Worm (Caenorhabditis elegans) whole organism, late embryonic: ENCODE data around the gene rsp-2.

ENCODE experiments used
- C08G9.2 ChIP-seq: sonication (generic microtip); optimal IDR thresholded peaks from 2 replicates; lab custom pipeline; 2016; ENCODE audit warnings: mild to moderate bottlenecking, missing genetic modification characterization, moderate library complexity, missing compliant biosample characterization
- C38D4.7 ChIP-seq: fragments of 200-800 bp; sonication (Bioruptor generic); optimal IDR thresholded peaks from 2 replicates; lab custom pipeline; 2018; ENCODE audit warnings: mild to moderate bottlenecking, missing genetic modification characterization, moderate library complexity, missing compliant biosample characterization
- F13H6.1 ChIP-seq: sonication (generic microtip); optimal IDR thresholded peaks from 2 replicates; lab custom pipeline; 2016; ENCODE audit warnings: missing genetic modification characterization, missing compliant biosample characterization
- K02D7.2 ChIP-seq: sonication (generic microtip); optimal IDR thresholded peaks from 2 replicates; lab custom pipeline; 2017; ENCODE audit warnings: mild to moderate bottlenecking, missing genetic modification characterization, missing compliant biosample characterization
- T23F11.4 ChIP-seq: fragments of 200-800 bp; sonication (Bioruptor generic); optimal IDR thresholded peaks from 2 replicates; lab custom pipeline; 2018; ENCODE audit warnings: mild to moderate bottlenecking, missing genetic modification characterization, missing compliant biosample characterization
- Y22D7AL.16 ChIP-seq: sonication (generic microtip); optimal IDR thresholded peaks from 2 replicates; lab custom pipeline; 2016; ENCODE audit warnings: missing genetic modification characterization, missing compliant biosample characterization
- ahr-1 ChIP-seq: sonication (generic microtip); optimal IDR thresholded peaks from 2 replicates; lab custom pipeline; 2016; ENCODE audit warnings: missing genetic modification characterization, missing compliant biosample characterization
- ama-1 ChIP-seq: fragments of 150-350 bp; optimal IDR thresholded peaks from 2 replicates; lab custom pipeline; 2014
- ceh-14 ChIP-seq: sonication (generic microtip); optimal IDR thresholded peaks from 2 replicates; lab custom pipeline; 2016; ENCODE audit warnings: missing genotype, missing genetic modification characterization, missing compliant biosample characterization
- ceh-19 ChIP-seq: fragments of 200-800 bp; sonication (Bioruptor generic); optimal IDR thresholded peaks from 2 replicates; lab custom pipeline; 2018; ENCODE audit warnings: mild to moderate bottlenecking, missing genetic modification characterization, missing compliant biosample characterization
- ceh-24 ChIP-seq: sonication (generic microtip); optimal IDR thresholded peaks from 2 replicates; lab custom pipeline; 2016; ENCODE audit warnings: mild to moderate bottlenecking, missing genetic modification characterization, missing compliant biosample characterization
- ceh-30 ChIP-seq: fragments of 150-350 bp; optimal IDR thresholded peaks from 2 replicates; lab custom pipeline; 2014; ENCODE audit warnings: missing biosample characterization, missing genetic modification characterization
- ceh-34 ChIP-seq: sonication (generic microtip); optimal IDR thresholded peaks from 2 replicates; lab custom pipeline; 2016; ENCODE audit warnings: mild to moderate bottlenecking, missing genetic modification characterization, missing compliant biosample characterization
- ceh-6 ChIP-seq: fragments of 200-800 bp; sonication (Bioruptor generic); optimal IDR thresholded peaks from 2 replicates; lab custom pipeline; 2018; ENCODE audit warnings: mild to moderate bottlenecking, missing genetic modification characterization, missing compliant biosample characterization
- ceh-9 ChIP-seq: sonication (generic microtip); optimal IDR thresholded peaks from 2 replicates; lab custom pipeline; 2016; ENCODE audit warnings: mild to moderate bottlenecking, missing genetic modification characterization, inconsistent platforms, missing compliant biosample characterization
- che-1 ChIP-seq: sonication (generic microtip); optimal IDR thresholded peaks from 2 replicates; lab custom pipeline; 2016; ENCODE audit warnings: mild to moderate bottlenecking, missing genetic modification characterization, missing compliant biosample characterization
- dmd-4 ChIP-seq: sonication (generic microtip); optimal IDR thresholded peaks from 2 replicates; lab custom pipeline; 2016; ENCODE audit warnings: borderline replicate concordance, missing genetic modification characterization, missing compliant biosample characterization
- dve-1 ChIP-seq: sonication (generic microtip); optimal IDR thresholded peaks from 2 replicates; lab custom pipeline; 2017; ENCODE audit warnings: antibody characterized with exemption, mild to moderate bottlenecking, missing genetic modification characterization, missing compliant biosample characterization
- elt-2 ChIP-seq: sonication (generic microtip); optimal IDR thresholded peaks from 2 replicates; lab custom pipeline; 2016; ENCODE audit warnings: missing genetic modification reagents, missing genetic modification characterization, missing compliant biosample characterization
- elt-4 ChIP-seq: sonication (generic microtip); optimal IDR thresholded peaks from 2 replicates; lab custom pipeline; 2016; ENCODE audit warnings: missing genetic modification characterization, missing compliant biosample characterization
- eyg-1 ChIP-seq: sonication (generic microtip); optimal IDR thresholded peaks from 2 replicates; lab custom pipeline; 2016; ENCODE audit warnings: missing genotype, missing genetic modification characterization, missing compliant biosample characterization
- fax-1 ChIP-seq: sonication (generic microtip); optimal IDR thresholded peaks from 2 replicates; lab custom pipeline; 2016; ENCODE audit warnings: missing genotype, missing genetic modification characterization, missing compliant biosample characterization
- fkh-10 ChIP-seq: fragments of 150-350 bp; optimal IDR thresholded peaks from 2 replicates; lab custom pipeline; 2014; ENCODE audit warnings: missing biosample characterization, missing genetic modification reagents, missing genetic modification characterization
- gmeb-2 ChIP-seq: sonication (generic microtip); optimal IDR thresholded peaks from 2 replicates; lab custom pipeline; 2016; ENCODE audit warnings: missing genetic modification characterization, inconsistent platforms, missing compliant biosample characterization
- hlh-13 ChIP-seq: fragments of 200-800 bp; sonication (Bioruptor generic); optimal IDR thresholded peaks from 2 replicates; lab custom pipeline; 2018; ENCODE audit warnings: mild to moderate bottlenecking, missing genetic modification characterization, missing compliant biosample characterization
- hlh-8 ChIP-seq: sonication (generic microtip); optimal IDR thresholded peaks from 2 replicates; lab custom pipeline; 2016; ENCODE audit warnings: missing genotype, missing genetic modification characterization, missing compliant biosample characterization
- lin-11 ChIP-seq: fragments of 200-800 bp; sonication (Bioruptor generic); optimal IDR thresholded peaks from 2 replicates; lab custom pipeline; 2018; ENCODE audit warnings: mild to moderate bottlenecking, missing genetic modification characterization, missing compliant biosample characterization
- nfya-1 ChIP-seq: sonication (generic microtip); optimal IDR thresholded peaks from 2 replicates; lab custom pipeline; 2017; ENCODE audit warnings: missing genetic modification characterization, mild to moderate bottlenecking, missing compliant biosample characterization, antibody characterized with exemption, moderate library complexity
- nhr-11 ChIP-seq: fragments of 150-350 bp; optimal IDR thresholded peaks from 2 replicates; lab custom pipeline; 2014; ENCODE audit warnings: missing biosample characterization, missing genetic modification characterization
- nhr-232 ChIP-seq: sonication (generic microtip); optimal IDR thresholded peaks from 2 replicates; lab custom pipeline; 2016; ENCODE audit warnings: missing genetic modification characterization, missing compliant biosample characterization
- pag-3 ChIP-seq: sonication (generic microtip); optimal IDR thresholded peaks from 2 replicates; lab custom pipeline; 2016; ENCODE audit warnings: missing compliant biosample characterization, missing genetic modification characterization, borderline replicate concordance
- pat-9 ChIP-seq: fragments of 200-800 bp; sonication (Bioruptor generic); optimal IDR thresholded peaks from 2 replicates; lab custom pipeline; 2018; ENCODE audit warnings: mild to moderate bottlenecking, missing genetic modification characterization, moderate library complexity, missing compliant biosample characterization
- pax-1 ChIP-seq: fragments of 150-350 bp; optimal IDR thresholded peaks from 2 replicates; lab custom pipeline; 2014; ENCODE audit warnings: missing biosample characterization, missing genetic modification characterization
- pha-2 ChIP-seq: sonication (generic microtip); optimal IDR thresholded peaks from 2 replicates; lab custom pipeline; 2017; ENCODE audit warnings: mild to moderate bottlenecking, missing genetic modification characterization, missing compliant biosample characterization
- pha-4 ChIP-seq: fragments of 150-350 bp; optimal IDR thresholded peaks from 2 replicates; lab custom pipeline; 2018; ENCODE audit warnings: missing biosample characterization, missing genetic modification reagents, missing genetic modification characterization
- ref-2 ChIP-seq: sonication (generic microtip); optimal IDR thresholded peaks from 2 replicates; lab custom pipeline; 2016; ENCODE audit warnings: missing genetic modification characterization, missing compliant biosample characterization
- sox-2 ChIP-seq: fragments of 200-800 bp; sonication (Bioruptor generic); IDR thresholded peaks from 2 replicates; pipeline ENCODE4 v1.3.6; 2022; ENCODE audit warnings: missing genetic modification reagents, missing genetic modification characterization, missing compliant biosample characterization
- syd-9 ChIP-seq: sonication (generic microtip); optimal IDR thresholded peaks from 2 replicates; lab custom pipeline; 2016; ENCODE audit warnings: mild to moderate bottlenecking, missing genetic modification characterization, moderate library complexity, missing compliant biosample characterization
- tbx-2 ChIP-seq: sonication (generic microtip); optimal IDR thresholded peaks from 2 replicates; lab custom pipeline; 2016; ENCODE audit warnings: missing genetic modification characterization, missing compliant biosample characterization
- unc-3 ChIP-seq, 2 experiments: fragments of 200-800 bp in 1 of 2; sonication (Bioruptor generic) in 1 of 2; sonication (generic microtip) in 1 of 2; conservative IDR thresholded peaks in 1 of 2; optimal IDR thresholded peaks in 1 of 2; 2 replicates each; pipeline versions ENCODE4 v1.3.6 to Lab custom; 2016 to 2022; ENCODE audit warnings: missing compliant biosample characterization in 2 of 2, missing genetic modification characterization in 2 of 2, missing genetic modification reagents in 1 of 2
- unc-86 ChIP-seq: sonication (generic microtip); optimal IDR thresholded peaks from 2 replicates; lab custom pipeline; 2016; ENCODE audit warnings: missing genetic modification characterization, missing compliant biosample characterization
- zip-5 ChIP-seq: sonication (generic microtip); optimal IDR thresholded peaks from 2 replicates; lab custom pipeline; 2016; ENCODE audit warnings: missing genetic modification characterization, missing compliant biosample characterization
- ztf-16 ChIP-seq: sonication (generic microtip); optimal IDR thresholded peaks from 2 replicates; lab custom pipeline; 2017; ENCODE audit warnings: missing genetic modification characterization, missing compliant biosample characterization

Gene rsp-2

ce11 chrII:11484600-11484999 is 31.8 kb upstream of the rsp-2 start (continued):
- TF ChIP-seq elt-2 (tag; lab: Kevin White, UChicago) (peak; percentile 98), K02D7.2 (tag; lab: Kevin White, UChicago) (peak; percentile 96), ceh-6 (GFP tag; lab: Kevin White, UChicago) (peak; percentile 96), dmd-4 (tag; lab: Kevin White, UChicago) (peak; percentile 90), eyg-1 (peak; percentile 95), hlh-8 (tag; lab: Kevin White, UChicago) (peak; percentile 88), pha-4 (no peak), ztf-16 (tag; lab: Kevin White, UChicago) (peak; percentile 95), tbx-2 (tag; lab: Kevin White, UChicago) (peak; percentile 95), C38D4.7 (GFP tag; lab: Kevin White, UChicago) (peak; percentile 96), ceh-34 (tag; lab: Kevin White, UChicago) (peak; percentile 96), T23F11.4 (GFP tag; lab: Kevin White, UChicago) (peak; percentile 94), elt-4 (tag; lab: Kevin White, UChicago) (peak; percentile 53), pag-3 (tag; lab: Kevin White, UChicago) (peak; percentile 80), ceh-9 (tag; lab: Kevin White, UChicago) (peak; percentile 95), nhr-11 (tag; lab: Kevin White, UChicago) (no peak)

- TF ChIP-seq dve-1 (tag; lab: Kevin White, UChicago), result no peak
Observed at ce11 chrII:11479076-11479475, 26.3 kb upstream of the rsp-2 start, which contains the start of gene W02B12.12. W02B12.12 (minus strand) TSS chrII:11479176.

- TF ChIP-seq pat-9 (tag; lab: Kevin White, UChicago), result no peak
- TF ChIP-seq che-1 (tag; lab: Kevin White, UChicago), result no peak
- no peak for TF ChIP-seq nhr-232 (tag; lab: Kevin White, UChicago)
- TF ChIP-seq ceh-9 (tag; lab: Kevin White, UChicago), result no peak
- no peak for TF ChIP-seq ref-2 (tag; lab: Kevin White, UChicago)
- TF ChIP-seq pax-1 (tag; lab: Kevin White, UChicago), result no peak
- TF ChIP-seq lin-11 (tag; lab: Kevin White, UChicago), result no peak
- no peak for TF ChIP-seq nfya-1 (tag; lab: Kevin White, UChicago)
- TF ChIP-seq zip-5 (tag; lab: Kevin White, UChicago), result no peak
- no peak for TF ChIP-seq syd-9 (tag; lab: Kevin White, UChicago)
- no peak for TF ChIP-seq dve-1 (tag; lab: Kevin White, UChicago)
Observed at ce11 chrII:11476410-11476809, 23.7 kb upstream of the rsp-2 start, which contains the start of gene W02B12.16. W02B12.16 (minus strand) TSS chrII:11476510.

ce11 chrII:11473525-11474181 is 20.9 kb upstream of the rsp-2 start, which contains the start of the genes metl-1 and W02B12.11:
metl-1 (minus strand) TSS chrII:11473575.
W02B12.11 (plus strand) TSS chrII:11473861.
- TF ChIP-seq ref-2 (tag; lab: Kevin White, UChicago), result peak; percentile 49
- peak; percentile 50 for TF ChIP-seq sox-2 (GFP tag; lab: Robert Waterston, UW)
- peak; percentile 26 for TF ChIP-seq Y22D7AL.16 (tag; lab: Kevin White, UChicago)
- no peak for TF ChIP-seq ahr-1
- no peak for TF ChIP-seq fkh-10
- no peak for TF ChIP-seq ztf-16 (tag; lab: Kevin White, UChicago)
- no peak for TF ChIP-seq pha-4
- no peak for TF ChIP-seq ceh-6 (GFP tag; lab: Kevin White, UChicago)
- peak; percentile 19 for TF ChIP-seq unc-86 (tag; lab: Kevin White, UChicago)
- no peak for TF ChIP-seq C08G9.2 (tag; lab: Kevin White, UChicago)
- TF ChIP-seq ama-1 (lab: Kevin White, UChicago), result no peak
- 0 out of 2 replicates have a peak, but pooled peaks have one; percentile 24 for TF ChIP-seq unc-3 (GFP tag; conservative IDR thresholded peaks at IDR 0.05; lab: Robert Waterston, UW)
- no peak for TF ChIP-seq unc-3 (tag; optimal IDR thresholded peaks at IDR 0.05; lab: Kevin White, UChicago)
- TF ChIP-seq ceh-14, result peak; percentile 20
- TF ChIP-seq fax-1 (tag; lab: Kevin White, UChicago), result peak; percentile 13
- no peak for TF ChIP-seq F13H6.1 (tag; lab: Kevin White, UChicago)
- peak; percentile 34 for TF ChIP-seq syd-9 (tag; lab: Kevin White, UChicago)
- TF ChIP-seq pha-2 (tag; lab: Kevin White, UChicago), result peak; percentile 31
- no peak for TF ChIP-seq ceh-30
- peak; percentile 62 for TF ChIP-seq nfya-1 (tag; lab: Kevin White, UChicago)
- no peak for TF ChIP-seq ceh-19 (GFP tag; lab: Kevin White, UChicago)
- TF ChIP-seq hlh-13 (GFP tag; lab: Kevin White, UChicago), result no peak
- no peak for TF ChIP-seq gmeb-2 (tag; lab: Kevin White, UChicago)
- no peak for TF ChIP-seq pag-3 (tag; lab: Kevin White, UChicago)
- TF ChIP-seq hlh-8 (tag; lab: Kevin White, UChicago), result peak; percentile 7
- TF ChIP-seq ceh-9 (tag; lab: Kevin White, UChicago), result no peak
- TF ChIP-seq ceh-24 (tag; lab: Kevin White, UChicago), result no peak
- peak; percentile 46 for TF ChIP-seq tbx-2 (tag; lab: Kevin White, UChicago)
